Worm (Caenorhabditis elegans): ENCODE measurements around the gene plg-1.

DNA sequence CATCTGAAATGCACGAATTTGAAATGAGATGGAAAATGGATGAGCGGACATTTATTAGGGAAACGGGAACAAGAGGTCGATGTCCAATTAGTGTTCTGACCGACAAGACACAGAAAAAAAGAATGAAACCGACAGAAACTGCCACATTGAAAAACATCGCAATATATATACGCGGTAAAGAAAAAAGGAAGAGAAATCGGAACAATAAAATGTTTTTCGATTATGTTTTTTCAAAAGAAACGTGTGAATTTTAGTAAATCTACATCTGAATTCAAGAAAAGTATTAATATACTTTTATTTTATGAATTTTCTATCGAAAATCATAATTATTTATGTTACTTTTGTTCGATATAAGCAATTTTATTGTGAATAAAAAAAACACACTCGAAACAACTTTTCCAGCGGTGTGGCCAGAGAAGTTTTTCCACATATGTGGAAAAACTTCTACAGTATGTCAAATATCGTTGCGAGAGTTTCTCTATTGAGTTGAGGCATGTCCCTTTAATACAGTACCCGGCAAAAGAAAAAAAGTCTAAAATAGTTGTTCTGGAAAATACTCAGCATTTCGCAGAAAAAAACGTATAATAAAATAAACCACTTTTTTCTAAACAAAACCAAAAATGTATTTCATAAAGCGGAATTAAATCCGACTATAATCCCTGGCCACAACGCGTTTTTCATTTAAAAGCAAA, 20.9 kb upstream of the plg-1 start, which contains the start of gene F44E2.10:
- TF ChIP-seq him-1 (tag; optimal IDR thresholded peaks at IDR 0.05): no peak
- TF ChIP-seq dao-5 (tag; optimal IDR thresholded peaks at IDR 0.05): no peak
- TF ChIP-seq W03F9.2 (tag; optimal IDR thresholded peaks at IDR 0.05): no peak
